Worm (Caenorhabditis elegans): ENCODE results near the gene tomm-70.

DNA sequence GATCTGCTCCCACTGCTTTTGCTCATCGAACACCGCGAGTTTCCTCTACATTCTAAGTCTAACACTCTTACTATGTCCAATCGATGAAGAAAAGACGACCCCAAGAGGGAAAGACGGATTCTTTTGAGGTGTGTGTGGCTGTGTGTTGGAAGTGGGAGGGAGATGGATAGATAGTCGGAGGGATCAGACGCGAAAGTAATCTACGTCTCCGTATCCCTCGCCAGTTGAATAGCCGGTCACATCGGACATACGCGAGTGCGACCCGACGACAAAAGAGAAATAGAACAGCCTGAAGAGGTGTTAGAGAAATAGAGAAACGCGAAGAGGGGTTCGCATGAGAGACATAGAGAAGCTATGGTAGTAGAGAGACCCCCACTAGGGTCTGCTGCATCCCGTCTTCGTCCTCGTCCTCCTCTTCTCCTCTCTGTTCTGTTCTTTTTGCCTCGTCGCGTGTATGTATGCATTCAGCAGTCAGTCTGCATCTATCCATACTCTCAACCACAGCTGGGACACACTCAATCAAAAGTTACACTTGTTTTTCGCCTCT, 41.1 kb upstream of the tomm-70 start:
- TF ChIP-seq ztf-29 (GFP tag; IDR thresholded peaks at IDR 0.05) (no peak; the same call in 1 of the 2 replicates), T22C8.4 (GFP tag; IDR thresholded peaks at IDR 0.05) (peak; percentile 68), cog-1 (tag; optimal IDR thresholded peaks at IDR 0.05) (peak; percentile 82), ref-1 (GFP tag; conservative IDR thresholded peaks at IDR 0.05) (no peak)

Measured in whole organism, midembryonic.